Fruit fly (Drosophila melanogaster): ENCODE measurements around the gene CG15743.

The CG15743 gene

DNA sequence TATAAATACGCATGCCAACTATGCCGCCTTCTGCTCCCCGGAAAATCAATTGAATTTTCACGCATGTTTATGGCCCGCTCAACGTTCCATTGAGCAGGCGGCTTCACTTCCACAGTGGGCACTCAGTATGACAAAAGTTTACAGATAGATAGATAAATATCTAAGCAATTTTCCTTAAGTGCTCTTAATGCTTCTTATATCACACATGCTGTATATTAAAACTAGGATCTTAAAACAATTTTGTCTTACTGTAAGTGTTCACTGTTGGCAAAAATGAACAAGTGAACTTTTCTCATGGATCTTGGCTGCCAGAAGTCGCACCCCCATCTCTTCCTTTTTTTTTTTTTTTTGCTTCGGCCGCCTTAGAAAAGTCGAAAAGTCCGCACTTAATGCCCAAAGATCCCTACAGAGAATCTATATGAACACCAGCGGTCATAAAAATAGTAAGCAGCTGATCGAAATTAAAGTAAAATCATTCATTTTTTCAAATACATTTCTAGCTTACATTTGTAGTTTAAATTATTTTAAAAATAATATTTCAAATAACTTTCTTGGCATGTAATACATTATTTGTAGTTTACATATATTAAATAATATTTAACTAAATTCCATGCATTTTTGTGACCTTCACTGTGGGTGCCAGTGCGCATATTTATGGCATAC is 32.3 kb upstream of the CG15743 start (continued):
- peak; percentile 67 for TF ChIP-seq ken (GFP tag; IDR thresholded peaks at IDR 0.05)
- no peak for TF ChIP-seq hkb (optimal IDR thresholded peaks at IDR 0.05)
- peak; percentile 64 for TF ChIP-seq hkb (GFP tag; IDR thresholded peaks at IDR 0.05)
- no peak for TF ChIP-seq CG15696 (tag; optimal IDR thresholded peaks at IDR 0.05)
- peak; percentile 92 for TF ChIP-seq Med (GFP tag)
- peak; percentile 68 for TF ChIP-seq slbo (GFP tag; IDR thresholded peaks at IDR 0.05)
- TF ChIP-seq crp (GFP tag; optimal IDR thresholded peaks at IDR 0.05) = no peak
- peak; percentile 2 for TF ChIP-seq bcd (GFP tag; optimal IDR thresholded peaks at IDR 0.05)
- TF ChIP-seq Dp (GFP tag; optimal IDR thresholded peaks at IDR 0.05) = no peak
- TF ChIP-seq CG10431 (GFP tag; optimal IDR thresholded peaks at IDR 0.05) = no peak
- peak; percentile 71 for TF ChIP-seq row (GFP tag; IDR thresholded peaks at IDR 0.05)
- peak; percentile 63 for TF ChIP-seq CG11504 (tag; optimal IDR thresholded peaks at IDR 0.05)
- TF ChIP-seq CG31388 (GFP tag; optimal IDR thresholded peaks at IDR 0.05) = no peak
- peak; percentile 70 for TF ChIP-seq CG2120 (GFP tag; optimal IDR thresholded peaks at IDR 0.05)
- no peak for TF ChIP-seq aop (GFP tag; IDR thresholded peaks at IDR 0.05)
- TF ChIP-seq ato (GFP tag; IDR thresholded peaks at IDR 0.05; ENCODE audit: partially characterized antibody) = no peak
- peak; percentile 36 for TF ChIP-seq CG8388 (GFP tag; optimal IDR thresholded peaks at IDR 0.05)
- TF ChIP-seq Dip2 (GFP tag; IDR thresholded peaks at IDR 0.05) = no peak
- TF ChIP-seq CG5953 (GFP tag; IDR thresholded peaks at IDR 0.05) = no peak
- TF ChIP-seq maf-S (GFP tag; optimal IDR thresholded peaks at IDR 0.05) = no peak
- TF ChIP-seq CG10959 (GFP tag; IDR thresholded peaks at IDR 0.05) = no peak
- TF ChIP-seq NC2β (GFP tag; optimal IDR thresholded peaks at IDR 0.05) = no peak
- no peak for TF ChIP-seq zen2 (GFP tag; IDR thresholded peaks at IDR 0.05; ENCODE audit: partially characterized antibody)
- TF ChIP-seq Ada2b (GFP tag; IDR thresholded peaks at IDR 0.05) = peak; percentile 43; the same call in 1 of the 2 replicates
- peak; percentile 91 for TF ChIP-seq sens (GFP tag)
- 0 out of 2 replicates have a peak, but pooled peaks have one; percentile 20 for TF ChIP-seq wor (GFP tag; IDR thresholded peaks at IDR 0.05)
- no peak for TF ChIP-seq CG2202 (tag; optimal IDR thresholded peaks at IDR 0.05)
- TF ChIP-seq stwl (tag; optimal IDR thresholded peaks at IDR 0.05) = no peak
- no peak for TF ChIP-seq D19B (GFP tag; optimal IDR thresholded peaks at IDR 0.05)
- no peak for TF ChIP-seq pho (GFP tag; optimal IDR thresholded peaks at IDR 0.05)
- TF ChIP-seq CG4820 (GFP tag; optimal IDR thresholded peaks at IDR 0.05) = peak; percentile 12
- no peak for TF ChIP-seq sna (GFP tag; IDR thresholded peaks at IDR 0.05; ENCODE audit: partially characterized antibody)
- peak; percentile 62 for TF ChIP-seq gem (tag; optimal IDR thresholded peaks at IDR 0.05)
- no peak for TF ChIP-seq so (GFP tag; IDR thresholded peaks at IDR 0.05)
- peak; percentile 43 for TF ChIP-seq CG9437 (GFP tag; optimal IDR thresholded peaks at IDR 0.05)
- TF ChIP-seq CG10147 (GFP tag; optimal IDR thresholded peaks at IDR 0.05) = no peak
- peak in 1 of 2 experiments; percentile 21 for TF ChIP-seq eve (GFP tag; optimal IDR thresholded peaks at IDR 0.05)
- peak; percentile 34 for TF ChIP-seq Hsf (GFP tag; optimal IDR thresholded peaks at IDR 0.05)
- TF ChIP-seq inv (GFP tag; IDR thresholded peaks at IDR 0.05; ENCODE audit: partially characterized antibody) = no peak
- TF ChIP-seq twi (tag; optimal IDR thresholded peaks at IDR 0.05) = peak; percentile 34
- no peak for TF ChIP-seq Kr (GFP tag; optimal IDR thresholded peaks at IDR 0.05)
- 0 out of 2 replicates have a peak, but pooled peaks have one; percentile 41 for TF ChIP-seq E2f2 (GFP tag; IDR thresholded peaks at IDR 0.05)
- TF ChIP-seq CG14050 (GFP tag; IDR thresholded peaks at IDR 0.05) = peak; percentile 31; the same call in 2 of the 3 replicates
- TF ChIP-seq sob (GFP tag; IDR thresholded peaks at IDR 0.05) = 0 out of 2 replicates have a peak, but pooled peaks have one; percentile 17
- peak; percentile 40 for TF ChIP-seq CG10979 (tag; optimal IDR thresholded peaks at IDR 0.05)
- peak; percentile 18; the same call in 1 of the 2 replicates for TF ChIP-seq CG6272 (GFP tag; IDR thresholded peaks at IDR 0.05)
- TF ChIP-seq nom (GFP tag; optimal IDR thresholded peaks at IDR 0.05) = no peak
- no peak for TF ChIP-seq CG34224 (GFP tag; IDR thresholded peaks at IDR 0.05; ENCODE audit: partially characterized antibody)
- TF ChIP-seq CG10209 (GFP tag; optimal IDR thresholded peaks at IDR 0.05) = peak; percentile 20
- TF ChIP-seq CG8281 (tag; optimal IDR thresholded peaks at IDR 0.05) = no peak

All from whole organism, embryonic.